Worm (Caenorhabditis elegans) whole organism, L3 larva: ENCODE data around the gene K11E4.1.

Experiments used
- ZK546.5 ChIP-seq: sonication (generic microtip); optimal IDR thresholded peaks from 2 replicates; lab custom pipeline; 2017; ENCODE audit warnings: missing biosample characterization, missing genetic modification characterization
- aly-2 ChIP-seq: fragments of 150-350 bp; optimal IDR thresholded peaks from 2 replicates; lab custom pipeline; 2014; ENCODE audit warnings: missing biosample characterization, missing genetic modification characterization
- ceh-16 ChIP-seq: sonication (generic microtip); optimal IDR thresholded peaks from 2 replicates; lab custom pipeline; 2017; ENCODE audit warnings: missing biosample characterization, missing genetic modification characterization
- daf-12 ChIP-seq: fragments of 150-350 bp; optimal IDR thresholded peaks from 2 replicates; lab custom pipeline; 2014; ENCODE audit warnings: missing biosample characterization, missing genetic modification reagents, missing genetic modification characterization
- egl-27 ChIP-seq: sonication (generic microtip); optimal IDR thresholded peaks from 4 replicates; lab custom pipeline; 2017; ENCODE audit warnings: missing biosample characterization, missing genetic modification reagents, missing genetic modification characterization
- egl-5 ChIP-seq: fragments of 150-350 bp; optimal IDR thresholded peaks from 2 replicates; lab custom pipeline; 2017; ENCODE audit warnings: missing biosample characterization, missing genetic modification reagents, missing genetic modification characterization, inconsistent platforms
- lin-15B ChIP-seq: fragments of 150-350 bp; optimal IDR thresholded peaks from 2 replicates; lab custom pipeline; 2014; ENCODE audit warnings: missing biosample characterization, missing genetic modification characterization
- nhr-77 ChIP-seq: fragments of 150-350 bp; optimal IDR thresholded peaks from 2 replicates; lab custom pipeline; 2014; ENCODE audit warnings: missing biosample characterization, missing genetic modification characterization
- pha-4 ChIP-seq: fragments of 150-350 bp; optimal IDR thresholded peaks from 2 replicates; lab custom pipeline; 2014; ENCODE audit warnings: missing biosample characterization, missing genetic modification reagents, missing genetic modification characterization
- snpc-4 ChIP-seq: fragments of 150-350 bp; optimal IDR thresholded peaks from 2 replicates; lab custom pipeline; 2014; ENCODE audit warnings: missing biosample characterization, missing genetic modification characterization
- tbx-2 ChIP-seq: sonication (generic microtip); optimal IDR thresholded peaks from 2 replicates; lab custom pipeline; 2016; ENCODE audit warnings: mild to moderate bottlenecking, missing genetic modification characterization, missing compliant biosample characterization
- zag-1 ChIP-seq: fragments of 150-350 bp; optimal IDR thresholded peaks from 2 replicates; lab custom pipeline; 2014; ENCODE audit warnings: missing biosample characterization, missing genetic modification characterization

ce11 chrX:13729724-13730123 is 15.8 kb downstream of the K11E4.1 start:
- no peak for TF ChIP-seq ceh-16 (tag; lab: Kevin White, UChicago)
- TF ChIP-seq egl-5 (tag; lab: Kevin White, UChicago) = no peak
- no peak for TF ChIP-seq zag-1 (tag; lab: Kevin White, UChicago)
- TF ChIP-seq snpc-4 (tag; lab: Kevin White, UChicago) = no peak
- no peak for TF ChIP-seq pha-4
- no peak for TF ChIP-seq lin-15B (tag; lab: Kevin White, UChicago)
- no peak for TF ChIP-seq nhr-77
- no peak for TF ChIP-seq tbx-2 (tag; lab: Kevin White, UChicago)
- TF ChIP-seq ZK546.5 (tag; lab: Kevin White, UChicago) = no peak
- TF ChIP-seq aly-2 = no peak
- TF ChIP-seq daf-12 (tag; lab: Kevin White, UChicago) = no peak
- TF ChIP-seq egl-27 (tag; lab: Kevin White, UChicago) = no peak
